Worm (Caenorhabditis elegans): Measurements from ENCODE around the gene T10B10.9.

DNA sequence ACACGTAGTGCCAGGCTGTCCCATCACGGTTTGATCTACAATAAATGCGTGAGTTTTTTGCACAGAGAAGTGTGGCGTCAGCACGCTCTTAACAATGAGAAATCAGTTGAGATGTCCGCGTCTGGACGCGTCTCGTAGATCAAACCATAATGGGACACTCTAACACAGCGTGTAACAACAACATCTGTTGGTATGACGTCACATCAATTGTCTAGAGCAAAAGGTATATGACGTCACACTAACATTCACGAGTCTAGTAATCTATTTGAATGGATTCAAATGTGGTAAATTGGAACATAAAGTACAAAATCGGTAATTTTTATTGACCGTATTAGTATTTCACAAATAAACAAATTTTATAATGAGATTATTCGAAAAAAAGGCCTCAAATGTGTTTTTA, 48.5 kb upstream of the T10B10.9 start:
- TF ChIP-seq him-1 (tag; optimal IDR thresholded peaks at IDR 0.05) (no peak), dao-5 (tag; optimal IDR thresholded peaks at IDR 0.05) (no peak), W03F9.2 (tag; optimal IDR thresholded peaks at IDR 0.05) (no peak)
